Worm (Caenorhabditis elegans) whole organism, late embryonic: ENCODE data around the gene knl-1.

Experiments used
- F13H6.1 ChIP-seq: sonication (generic microtip); optimal IDR thresholded peaks from 2 replicates; lab custom pipeline; 2016; ENCODE audit warnings: missing genetic modification characterization, missing compliant biosample characterization
- gmeb-2 ChIP-seq: sonication (generic microtip); optimal IDR thresholded peaks from 2 replicates; lab custom pipeline; 2016; ENCODE audit warnings: missing genetic modification characterization, inconsistent platforms, missing compliant biosample characterization
- nhr-11 ChIP-seq: fragments of 150-350 bp; optimal IDR thresholded peaks from 2 replicates; lab custom pipeline; 2014; ENCODE audit warnings: missing biosample characterization, missing genetic modification characterization
- nhr-232 ChIP-seq: sonication (generic microtip); optimal IDR thresholded peaks from 2 replicates; lab custom pipeline; 2016; ENCODE audit warnings: missing genetic modification characterization, missing compliant biosample characterization
- pag-3 ChIP-seq: sonication (generic microtip); optimal IDR thresholded peaks from 2 replicates; lab custom pipeline; 2016; ENCODE audit warnings: missing compliant biosample characterization, missing genetic modification characterization, borderline replicate concordance

- TF ChIP-seq nhr-11 (tag; lab: Kevin White, UChicago) (no peak), nhr-232 (no peak), F13H6.1 (tag; lab: Kevin White, UChicago) (no peak), gmeb-2 (tag; lab: Kevin White, UChicago) (no peak), pag-3 (tag; lab: Kevin White, UChicago) (no peak)
These were observed 47.9 kb downstream of the knl-1 start for ce11 chrIII:8298216-8298920.
